Fruit fly (Drosophila melanogaster) whole organism, embryonic: ENCODE data around the gene CG17666.
A peak's percentile ranks its signal among the peaks of the same experiment; 100 is the strongest.

ENCODE experiments used
- Aef1 ChIP-seq: fragments of 200-800 bp; sonication (Bioruptor generic); IDR thresholded peaks from 3 replicates; pipeline ENCODE4 v1.3.6; 2022; ENCODE audit warnings: missing biosample characterization, missing genetic modification characterization
- Atf6 ChIP-seq: fragments of 200-800 bp; sonication (Bioruptor generic); IDR thresholded peaks from 2 replicates; pipeline ENCODE4 v1.3.6; 2022; ENCODE audit warnings: missing biosample characterization, missing genetic modification characterization
- CG1024 ChIP-seq: fragments of 200-800 bp; sonication (Bioruptor generic); IDR thresholded peaks from 2 replicates; pipeline ENCODE4 v1.3.6; 2022; ENCODE audit warnings: missing biosample characterization, missing genetic modification characterization
- CG10543 ChIP-seq: fragments of 200-800 bp; sonication (Bioruptor generic); optimal IDR thresholded peaks from 3 replicates; lab custom pipeline; 2017; ENCODE audit warnings: missing biosample characterization, mild to moderate bottlenecking, missing genetic modification characterization, moderate library complexity
- CG10654 ChIP-seq: fragments of 200-800 bp; sonication (Bioruptor generic); optimal IDR thresholded peaks from 2 replicates; lab custom pipeline; 2016; ENCODE audit warnings: missing biosample characterization, missing genetic modification characterization
- CG11695 ChIP-seq: fragments of 200-800 bp; sonication (Bioruptor generic); IDR thresholded peaks from 3 replicates; pipeline ENCODE4 v1.3.6; 2022; ENCODE audit warnings: missing biosample characterization, missing genetic modification characterization
- CG14050 ChIP-seq: fragments of 200-800 bp; sonication (Bioruptor generic); IDR thresholded peaks from 3 replicates; pipeline ENCODE4 v1.3.6; 2022; ENCODE audit warnings: missing biosample characterization, missing genetic modification characterization
- CG15073 ChIP-seq: fragments of 200-800 bp; sonication (Bioruptor generic); optimal IDR thresholded peaks from 2 replicates; lab custom pipeline; 2016; ENCODE audit warnings: missing biosample characterization, missing genetic modification characterization
- CG15514 ChIP-seq: fragments of 200-800 bp; sonication (Bioruptor generic); optimal IDR thresholded peaks from 3 replicates; lab custom pipeline; 2017; ENCODE audit warnings: missing biosample characterization, missing genetic modification characterization, mild to moderate bottlenecking, moderate library complexity, missing genetic modification reagents
- CG15601 ChIP-seq: fragments of 200-800 bp; sonication (Bioruptor generic); optimal IDR thresholded peaks from 3 replicates; lab custom pipeline; 2019; ENCODE audit warnings: missing biosample characterization, mild to moderate bottlenecking, missing genetic modification characterization, moderate library complexity
- CG16813 ChIP-seq: fragments of 200-800 bp; sonication (Bioruptor generic); IDR thresholded peaks from 3 replicates; pipeline ENCODE4 v1.3.6; 2022; ENCODE audit warnings: missing biosample characterization, missing genetic modification characterization; ENCODE audit not compliant: partially characterized antibody
- CG16815 ChIP-seq: fragments of 200-800 bp; sonication (Bioruptor generic); optimal IDR thresholded peaks from 3 replicates; lab custom pipeline; 2017; ENCODE audit warnings: missing biosample characterization, mild to moderate bottlenecking, missing genetic modification characterization
- CG17186 ChIP-seq: fragments of 200-800 bp; sonication (Bioruptor generic); optimal IDR thresholded peaks from 3 replicates; lab custom pipeline; 2017; ENCODE audit warnings: missing biosample characterization, missing genetic modification reagents, missing genetic modification characterization
- CG17328 ChIP-seq: fragments of 200-800 bp; sonication (Bioruptor generic); IDR thresholded peaks from 2 replicates; pipeline ENCODE4 v1.3.6; 2022; ENCODE audit warnings: missing biosample characterization, missing genetic modification characterization
- CG17385 ChIP-seq: fragments of 200-800 bp; sonication (Bioruptor generic); optimal IDR thresholded peaks from 3 replicates; lab custom pipeline; 2018; ENCODE audit warnings: missing biosample characterization, mild to moderate bottlenecking, missing genetic modification characterization
- CG2116 ChIP-seq: fragments of 200-800 bp; sonication (Bioruptor generic); optimal IDR thresholded peaks from 3 replicates; lab custom pipeline; 2018; ENCODE audit warnings: missing biosample characterization, mild to moderate bottlenecking, missing genetic modification characterization
- CG3163 ChIP-seq: fragments of 200-800 bp; sonication (Bioruptor generic); optimal IDR thresholded peaks from 3 replicates; lab custom pipeline; 2016; ENCODE audit warnings: missing biosample characterization, missing genetic modification characterization
- CG3838 ChIP-seq: fragments of 200-800 bp; sonication (Bioruptor generic); optimal IDR thresholded peaks from 3 replicates; lab custom pipeline; 2016; ENCODE audit warnings: missing biosample characterization, missing genetic modification characterization
- CG4328 ChIP-seq: fragments of 200-800 bp; sonication (Bioruptor generic); optimal IDR thresholded peaks from 3 replicates; lab custom pipeline; 2017; ENCODE audit warnings: missing biosample characterization, missing genetic modification reagents, missing genetic modification characterization
- CG5953 ChIP-seq: fragments of 200-800 bp; sonication (Bioruptor generic); IDR thresholded peaks from 2 replicates; pipeline ENCODE4 v1.3.6; 2022; ENCODE audit warnings: missing biosample characterization, missing genetic modification characterization
- CG8089 ChIP-seq: fragments of 200-800 bp; sonication (Bioruptor generic); optimal IDR thresholded peaks from 3 replicates; lab custom pipeline; 2016; ENCODE audit warnings: missing biosample characterization, missing genetic modification characterization
- CG8388 ChIP-seq: fragments of 200-800 bp; sonication (Bioruptor generic); optimal IDR thresholded peaks from 2 replicates; lab custom pipeline; 2019; ENCODE audit warnings: missing biosample characterization, mild to moderate bottlenecking, missing genetic modification characterization, moderate library complexity
- Camta ChIP-seq: fragments of 200-800 bp; sonication (Bioruptor generic); optimal IDR thresholded peaks from 2 replicates; lab custom pipeline; 2016; ENCODE audit warnings: missing biosample characterization, missing genetic modification characterization
- CoRest ChIP-seq: fragments of 200-800 bp; sonication (Bioruptor generic); optimal IDR thresholded peaks from 3 replicates; lab custom pipeline; 2018; ENCODE audit warnings: missing biosample characterization, mild to moderate bottlenecking, missing genetic modification characterization, moderate library complexity
- Dp ChIP-seq: fragments of 200-800 bp; sonication (Bioruptor generic); optimal IDR thresholded peaks from 2 replicates; lab custom pipeline; 2018; ENCODE audit warnings: missing biosample characterization, mild to moderate bottlenecking, missing genetic modification characterization, moderate library complexity
- Fer3 ChIP-seq: fragments of 200-800 bp; sonication (Bioruptor generic); optimal IDR thresholded peaks from 2 replicates; lab custom pipeline; 2018; ENCODE audit warnings: missing biosample characterization, mild to moderate bottlenecking, missing genetic modification characterization, moderate library complexity
- Hmx ChIP-seq: fragments of 200-800 bp; sonication (Bioruptor generic); optimal IDR thresholded peaks from 2 replicates; lab custom pipeline; 2016; ENCODE audit warnings: missing biosample characterization, missing genetic modification characterization
- Hr39 ChIP-seq: fragments of >200 bp; optimal IDR thresholded peaks from 2 replicates; lab custom pipeline; 2017
- Lpt ChIP-seq: fragments of >200 bp; optimal IDR thresholded peaks from 2 replicates; lab custom pipeline; 2018; ENCODE audit warnings: missing biosample characterization, missing genetic modification characterization
- Med ChIP-seq: fragments of 200-800 bp; sonication (Bioruptor generic); peaks from one replicate; lab custom pipeline; 2016; ENCODE audit warnings: missing biosample characterization, missing genetic modification characterization, mild to moderate bottlenecking, inconsistent platforms, moderate library complexity
- Xbp1 ChIP-seq: fragments of 200-800 bp; sonication (Bioruptor generic); optimal IDR thresholded peaks from 3 replicates; lab custom pipeline; 2016; ENCODE audit warnings: missing biosample characterization, mild to moderate bottlenecking, missing genetic modification characterization
- Xrp1 ChIP-seq: fragments of 200-800 bp; sonication (Bioruptor generic); IDR thresholded peaks from 2 replicates; pipeline ENCODE4 v1.3.6; 2022; ENCODE audit warnings: missing biosample characterization, missing genetic modification characterization
- YL-1 ChIP-seq: fragments of 200-800 bp; sonication (Bioruptor generic); optimal IDR thresholded peaks from 3 replicates; lab custom pipeline; 2017; ENCODE audit warnings: missing biosample characterization, mild to moderate bottlenecking, missing genetic modification characterization
- ara ChIP-seq: fragments of 200-800 bp; sonication (Bioruptor generic); IDR thresholded peaks from 2 replicates; pipeline ENCODE4 v1.3.6; 2022; ENCODE audit warnings: missing biosample characterization, missing genetic modification characterization
- bowl ChIP-seq: fragments of 200-800 bp; sonication (Bioruptor generic); IDR thresholded peaks from 2 replicates; pipeline ENCODE4 v1.3.6; 2022; ENCODE audit warnings: missing biosample characterization, missing genetic modification characterization
- bsh ChIP-seq, 2 experiments: fragments of 200-800 bp; sonication (Bioruptor generic); optimal IDR thresholded peaks; 2 replicates each; lab custom pipeline; 2017 to 2018; ENCODE audit warnings: mild to moderate bottlenecking in 2 of 2, missing biosample characterization in 2 of 2, missing genetic modification characterization in 2 of 2, moderate library complexity in 1 of 2
- ems ChIP-seq: fragments of 200-800 bp; sonication (Bioruptor generic); optimal IDR thresholded peaks from 3 replicates; lab custom pipeline; 2016; ENCODE audit warnings: missing biosample characterization, missing genetic modification characterization
- fd64A ChIP-seq: fragments of 200-800 bp; sonication (Bioruptor generic); optimal IDR thresholded peaks from 3 replicates; lab custom pipeline; 2018; ENCODE audit warnings: missing biosample characterization, mild to moderate bottlenecking, missing genetic modification characterization
- gce ChIP-seq: fragments of 200-800 bp; sonication (Bioruptor generic); IDR thresholded peaks from 3 replicates; pipeline ENCODE4 v1.3.6; 2022; ENCODE audit warnings: missing biosample characterization, missing genetic modification characterization
- gem ChIP-seq: fragments of 200-800 bp; sonication (Bioruptor generic); optimal IDR thresholded peaks from 2 replicates; lab custom pipeline; 2019; ENCODE audit warnings: missing biosample characterization, mild to moderate bottlenecking, missing genetic modification characterization, moderate library complexity
- gsb ChIP-seq: fragments of 200-800 bp; sonication (Bioruptor generic); IDR thresholded peaks from 2 replicates; pipeline ENCODE4 v1.3.6; 2022; ENCODE audit warnings: missing biosample characterization, missing genetic modification characterization
- insv ChIP-seq, 2 experiments: fragments of 200-800 bp; sonication (Bioruptor generic); optimal IDR thresholded peaks; 3 replicates each; lab custom pipeline; 2016 to 2018; ENCODE audit warnings: missing biosample characterization in 2 of 2, missing genetic modification characterization in 2 of 2
- mam ChIP-seq: fragments of 200-800 bp; sonication (Bioruptor generic); optimal IDR thresholded peaks from 3 replicates; lab custom pipeline; 2016; ENCODE audit warnings: missing biosample characterization, missing genetic modification characterization
- nerfin-1 ChIP-seq: fragments of 200-800 bp; sonication (Bioruptor generic); optimal IDR thresholded peaks from 3 replicates; lab custom pipeline; 2019; ENCODE audit warnings: missing biosample characterization, mild to moderate bottlenecking, missing genetic modification characterization, moderate library complexity
- pum ChIP-seq: fragments of 200-800 bp; sonication (Bioruptor generic); optimal IDR thresholded peaks from 2 replicates; lab custom pipeline; 2016; ENCODE audit warnings: missing biosample characterization, missing genetic modification characterization
- row ChIP-seq: fragments of 200-800 bp; sonication (Bioruptor generic); IDR thresholded peaks from 3 replicates; pipeline ENCODE4 v1.3.6; 2022; ENCODE audit warnings: missing biosample characterization, missing genetic modification characterization
- tap ChIP-seq: fragments of 200-800 bp; optimal IDR thresholded peaks from 3 replicates; lab custom pipeline; 2019; ENCODE audit warnings: missing biosample characterization, mild to moderate bottlenecking, missing genetic modification characterization, moderate library complexity
- tll ChIP-seq, 2 experiments: fragments of 200-800 bp in 1 of 2; fragments of >200 bp in 1 of 2; sonication (Bioruptor generic) in 1 of 2; optimal IDR thresholded peaks; 2 replicates each; lab custom pipeline; 2017 to 2019; ENCODE audit warnings: missing biosample characterization in 2 of 2, missing genetic modification characterization in 2 of 2, mild to moderate bottlenecking in 1 of 2, moderate library complexity in 1 of 2
- toy ChIP-seq: fragments of 200-800 bp; sonication (Bioruptor generic); IDR thresholded peaks from 2 replicates; pipeline ENCODE4 v1.3.6; 2022; ENCODE audit warnings: missing biosample characterization, missing genetic modification characterization
- vvl ChIP-seq: fragments of 200-800 bp; sonication (Bioruptor generic); IDR thresholded peaks from 2 replicates; pipeline ENCODE4 v1.3.6; 2022; ENCODE audit warnings: missing biosample characterization, missing genetic modification characterization
- zf30C ChIP-seq: fragments of 200-800 bp; sonication (Bioruptor generic); optimal IDR thresholded peaks from 3 replicates; lab custom pipeline; 2018; ENCODE audit warnings: missing biosample characterization, mild to moderate bottlenecking, missing genetic modification characterization

The CG17666 gene

dm6 chr3L:12792933-12793448, 11.9 kb downstream of the CG17666 start (continued):
- no peak for TF ChIP-seq CG17186 (GFP tag; lab: Kevin White, UChicago)
- no peak for TF ChIP-seq CG16815 (GFP tag; lab: Kevin White, UChicago)
- no peak for TF ChIP-seq bowl (GFP tag; lab: Robert Waterston, UW)
- no peak for TF ChIP-seq CG8089
- 0 out of 3 replicates have a peak, but pooled peaks have one; percentile 9 for TF ChIP-seq CG14050
- TF ChIP-seq Xbp1 (GFP tag; lab: Kevin White, UChicago), result peak; percentile 17
- TF ChIP-seq gce (GFP tag; lab: Robert Waterston, UW), result no peak
- no peak for TF ChIP-seq tll (GFP tag; optimal IDR thresholded peaks at IDR 0.05; lab: Kevin White, UChicago)
- peak; percentile 42 for TF ChIP-seq CG15073 (GFP tag; lab: Kevin White, UChicago)
- peak; percentile 92 for TF ChIP-seq CG11695 (GFP tag; lab: Robert Waterston, UW)
- peak; percentile 70 for TF ChIP-seq Med (GFP tag; lab: Kevin White, UChicago)
- TF ChIP-seq ems (GFP tag; lab: Kevin White, UChicago), result no peak
- no peak for TF ChIP-seq CG16813
- TF ChIP-seq tap (tag; lab: Kevin White, UChicago), result peak; percentile 39
- peak; percentile 86 for TF ChIP-seq gem (tag; lab: Kevin White, UChicago)
- no peak for TF ChIP-seq Lpt (GFP tag; lab: Kevin White, UChicago)
- TF ChIP-seq CG17328 (GFP tag; lab: Robert Waterston, UW), result peak; percentile 24; the same call in 1 of the 2 replicates
- no peak for TF ChIP-seq Hr39
- peak; percentile 22; the same call in 1 of the 3 replicates for TF ChIP-seq Aef1
- peak; percentile 41 for TF ChIP-seq CG15601
- no peak for TF ChIP-seq CG3838 (GFP tag; lab: Kevin White, UChicago)
- TF ChIP-seq YL-1 (GFP tag; lab: Kevin White, UChicago), result no peak
- TF ChIP-seq Camta (GFP tag; lab: Kevin White, UChicago), result peak; percentile 48
- peak; percentile 70 for TF ChIP-seq Hmx (GFP tag; lab: Kevin White, UChicago)
- peak; percentile 54 for TF ChIP-seq nerfin-1 (tag; lab: Kevin White, UChicago)
- TF ChIP-seq fd64A, result no peak
- TF ChIP-seq ara (GFP tag; lab: Robert Waterston, UW), result no peak
- TF ChIP-seq CG10654, result peak; percentile 25
- no peak for TF ChIP-seq CG4328 (GFP tag; lab: Kevin White, UChicago)
- TF ChIP-seq vvl (GFP tag; lab: Robert Waterston, UW), result peak; percentile 55
- TF ChIP-seq pum, result peak; percentile 51
- TF ChIP-seq CG5953 (GFP tag; lab: Robert Waterston, UW), result no peak
- peak; percentile 63 for TF ChIP-seq Atf6 (GFP tag; lab: Robert Waterston, UW)
- no peak for TF ChIP-seq CG2116 (GFP tag; lab: Kevin White, UChicago)
- peak; percentile 53 for TF ChIP-seq CG17385 (GFP tag; lab: Kevin White, UChicago)
- peak; percentile 67 for TF ChIP-seq CG8388 (GFP tag; lab: Kevin White, UChicago)
- peak; percentile 58 to 69 for TF ChIP-seq bsh (GFP tag; optimal IDR thresholded peaks at IDR 0.05; lab: Kevin White, UChicago)
- TF ChIP-seq Fer3 (tag; lab: Kevin White, UChicago), result peak; percentile 76
- peak; percentile 80 for TF ChIP-seq CoRest (tag; lab: Kevin White, UChicago)
- TF ChIP-seq gsb (GFP tag; lab: Robert Waterston, UW), result no peak
- TF ChIP-seq row, result peak; percentile 74
- TF ChIP-seq Dp (GFP tag; lab: Kevin White, UChicago), result no peak
- TF ChIP-seq CG10543 (GFP tag; lab: Kevin White, UChicago), result peak; percentile 11
- no peak for TF ChIP-seq toy
- peak; percentile 64; the same call in 1 of the 2 replicates for TF ChIP-seq Xrp1 (GFP tag; lab: Robert Waterston, UW)
- peak; percentile 32 for TF ChIP-seq mam (GFP tag; lab: Kevin White, UChicago)
- TF ChIP-seq CG1024 (GFP tag; lab: Robert Waterston, UW), result no peak
- no peak for TF ChIP-seq CG3163
- TF ChIP-seq CG15514 (GFP tag; lab: Kevin White, UChicago), result peak; percentile 6
- TF ChIP-seq zf30C (GFP tag; lab: Kevin White, UChicago), result no peak
- no peak for TF ChIP-seq insv (GFP tag; optimal IDR thresholded peaks at IDR 0.05; lab: Kevin White, UChicago)
